Worm (Caenorhabditis elegans) whole organism, L3 larva: ENCODE data around the gene mec-18.

Experiments used
- mdl-1 ChIP-seq: fragments of 150-350 bp; optimal IDR thresholded peaks from 2 replicates; lab custom pipeline; 2014; ENCODE audit warnings: missing biosample characterization, missing genetic modification characterization
- nhr-237 ChIP-seq: fragments of 150-350 bp; optimal IDR thresholded peaks from 2 replicates; lab custom pipeline; 2014; ENCODE audit warnings: missing biosample characterization, missing genetic modification characterization

- no peak for TF ChIP-seq mdl-1 (tag; lab: Kevin White, UChicago)
- no peak for TF ChIP-seq nhr-237 (tag; lab: Kevin White, UChicago)
Observed at ce11 chrX:4256761-4257160, 17.3 kb downstream of the mec-18 start, which contains the start of gene srv-6.
